Fruit fly (Drosophila melanogaster): ENCODE data around the gene mib2.

mib2 gene

DNA sequence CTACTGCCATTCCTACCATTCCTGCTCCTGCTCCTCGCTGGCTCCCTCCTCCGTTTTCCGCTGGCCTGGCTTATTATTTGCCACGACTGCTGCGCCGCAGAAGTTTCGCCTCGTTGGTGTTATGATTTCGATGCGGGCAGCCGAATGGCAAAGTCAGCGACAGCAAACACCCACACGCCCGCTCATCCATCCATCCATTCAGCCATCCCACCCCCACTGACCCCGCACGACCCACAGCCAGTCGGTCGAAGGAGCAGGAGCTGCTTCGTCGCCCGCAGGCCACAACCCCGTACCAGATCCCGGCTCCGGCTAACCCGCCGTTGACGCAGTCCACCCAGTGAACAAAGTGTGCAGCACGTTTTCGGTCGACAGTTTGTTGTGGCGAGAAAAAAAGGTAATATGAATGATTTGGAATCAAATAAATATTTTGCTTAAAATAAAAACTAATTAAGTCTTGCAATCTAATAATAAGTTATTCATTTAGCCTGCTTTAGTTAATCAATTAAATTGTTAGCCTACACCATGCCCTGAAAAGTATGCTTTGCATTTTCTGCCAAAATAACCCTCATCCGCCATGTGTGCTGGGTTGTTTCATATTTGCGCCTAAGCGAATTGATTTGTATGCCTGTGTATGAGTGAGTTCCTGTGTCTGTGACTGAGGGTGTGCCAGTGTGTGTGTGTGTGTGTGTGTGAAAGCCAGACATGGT lies 7.6 kb upstream of the mib2 start:
- TF ChIP-seq CTCF (optimal IDR thresholded peaks at IDR 0.05) (no peak), CG8478 (optimal IDR thresholded peaks at IDR 0.05) (no peak)

DNA sequence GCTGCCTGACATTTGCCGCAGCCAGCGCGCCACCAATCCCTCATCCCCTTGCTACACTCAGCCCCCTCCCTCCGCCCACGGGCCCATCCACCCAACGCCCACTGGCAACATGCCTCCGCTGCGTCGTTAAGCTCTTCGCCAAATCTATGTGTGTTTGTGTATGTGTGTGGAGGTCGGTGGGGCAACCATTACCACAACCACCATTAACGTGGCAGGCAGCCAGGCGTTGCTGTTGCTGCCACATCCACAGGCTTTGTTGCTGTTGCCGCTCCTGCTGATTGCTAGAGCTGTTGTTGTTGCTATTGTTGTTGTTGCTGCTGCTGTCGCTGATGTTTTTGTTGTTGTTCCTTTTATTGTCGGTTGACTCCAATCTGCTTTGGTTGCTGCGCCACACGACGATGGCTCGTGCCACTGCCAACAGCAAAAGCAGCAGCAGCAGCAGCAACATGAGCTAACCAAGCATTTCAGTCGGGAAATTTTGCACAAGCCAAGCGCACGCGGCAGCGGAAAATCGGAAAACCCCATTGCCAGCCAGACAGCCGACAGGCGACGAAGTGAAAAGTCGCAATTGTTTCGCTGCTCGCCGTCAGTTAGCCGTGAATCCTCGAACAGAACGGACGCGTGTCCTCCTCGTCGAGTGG lies 6.9 kb upstream of the mib2 start, which contains the start of gene Sidpn:
Sidpn (plus strand) TSS at position 465 of the 641 bp plus-strand sequence.
- TF ChIP-seq CTCF (optimal IDR thresholded peaks at IDR 0.05) (no peak), CG8478 (optimal IDR thresholded peaks at IDR 0.05) (no peak)

DNA sequence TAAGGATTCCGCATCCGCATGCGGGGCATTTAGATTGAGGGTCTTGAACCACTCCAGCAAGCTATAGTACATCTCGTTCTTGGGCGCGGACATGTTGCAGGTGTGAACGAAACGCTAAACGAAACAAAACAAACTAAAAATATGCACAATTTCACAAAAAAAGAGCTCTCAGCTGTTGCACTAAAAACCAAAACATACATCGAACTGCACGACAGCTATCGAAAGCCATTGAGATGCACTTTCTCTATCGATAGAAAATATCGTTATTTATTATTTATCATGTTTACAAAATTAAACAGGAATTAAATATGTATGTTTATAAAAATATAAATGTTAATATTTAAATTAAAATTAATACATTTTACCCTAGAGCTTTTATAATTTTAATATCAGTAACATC lies 956 bp upstream of the mib2 start, which contains the start of gene hook:
hook (minus strand) TSS at position 211 of the 400 bp plus-strand sequence.
- TF ChIP-seq CG8478 (optimal IDR thresholded peaks at IDR 0.05) (no peak), CTCF (optimal IDR thresholded peaks at IDR 0.05) (no peak)

DNA sequence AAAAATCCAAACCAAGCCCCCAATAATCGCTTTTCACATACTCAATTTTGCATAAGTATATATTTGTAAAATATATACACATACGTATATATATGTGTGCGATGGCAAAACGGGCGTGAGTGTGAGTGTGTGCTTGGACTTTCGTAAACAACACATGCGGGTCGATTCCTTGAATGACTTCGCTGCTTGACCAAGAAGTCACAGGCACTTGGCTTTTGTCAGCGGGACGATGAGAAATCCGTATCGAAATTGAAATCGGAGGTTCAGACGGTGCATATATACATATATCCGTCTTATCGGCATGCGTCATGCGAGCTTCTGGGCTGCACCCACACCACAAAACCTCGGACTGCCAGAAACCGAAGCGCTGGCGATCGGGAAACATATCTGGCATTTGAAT lies 769 bp downstream of the mib2 start:
- TF ChIP-seq CTCF (optimal IDR thresholded peaks at IDR 0.05) = no peak
- no peak for TF ChIP-seq CG8478 (optimal IDR thresholded peaks at IDR 0.05)

DNA sequence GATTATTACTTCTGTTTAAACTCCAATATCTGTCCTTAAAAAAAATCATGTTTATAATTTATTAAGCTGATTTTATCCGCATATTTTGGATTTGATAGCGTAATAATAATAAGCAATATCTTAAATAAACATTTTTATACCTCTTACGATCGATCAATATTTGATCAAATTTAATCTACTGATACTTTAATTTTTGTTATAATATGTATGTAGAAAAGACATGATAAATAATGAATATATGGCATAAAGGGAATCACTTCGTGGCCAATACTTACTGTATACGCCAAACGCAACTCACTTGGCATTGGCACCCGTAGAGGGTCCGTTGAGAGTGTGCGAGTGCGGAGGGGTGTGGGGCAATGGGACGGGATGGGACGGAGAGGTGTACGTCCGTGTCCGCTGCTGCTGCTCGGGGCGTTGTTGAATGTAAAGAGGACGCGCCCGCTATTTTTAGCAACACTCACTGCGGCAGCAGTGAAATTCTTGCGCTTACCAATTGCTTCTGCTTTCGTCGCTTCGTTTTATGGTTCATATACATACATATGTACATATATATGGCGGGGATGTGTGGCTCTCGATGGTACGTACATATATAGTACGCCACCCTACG lies 2.0 kb downstream of the mib2 start:
- no peak for TF ChIP-seq CTCF (optimal IDR thresholded peaks at IDR 0.05)
- TF ChIP-seq CG8478 (optimal IDR thresholded peaks at IDR 0.05) = no peak

DNA sequence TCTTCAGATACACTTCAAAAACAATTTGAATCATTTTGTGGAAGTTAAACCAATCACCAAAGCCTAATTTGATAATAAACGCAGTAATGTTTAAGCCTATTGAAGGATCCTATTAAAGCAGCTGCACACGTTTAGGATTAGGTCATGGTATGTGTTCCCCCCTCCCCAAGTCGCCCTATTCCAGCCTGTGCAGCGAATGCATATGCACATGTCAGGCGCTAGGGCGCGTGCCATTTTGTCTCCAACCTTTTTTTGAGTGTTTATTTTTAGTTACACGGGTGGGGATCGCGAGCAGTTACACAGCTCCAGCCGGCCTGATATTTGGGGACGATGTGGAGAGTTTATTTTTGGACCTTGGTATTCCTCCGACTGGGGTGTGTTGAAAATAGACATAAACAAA lies 2.8 kb downstream of the mib2 start:
- no peak for TF ChIP-seq CG8478 (optimal IDR thresholded peaks at IDR 0.05)
- no peak for TF ChIP-seq CTCF (optimal IDR thresholded peaks at IDR 0.05)

DNA sequence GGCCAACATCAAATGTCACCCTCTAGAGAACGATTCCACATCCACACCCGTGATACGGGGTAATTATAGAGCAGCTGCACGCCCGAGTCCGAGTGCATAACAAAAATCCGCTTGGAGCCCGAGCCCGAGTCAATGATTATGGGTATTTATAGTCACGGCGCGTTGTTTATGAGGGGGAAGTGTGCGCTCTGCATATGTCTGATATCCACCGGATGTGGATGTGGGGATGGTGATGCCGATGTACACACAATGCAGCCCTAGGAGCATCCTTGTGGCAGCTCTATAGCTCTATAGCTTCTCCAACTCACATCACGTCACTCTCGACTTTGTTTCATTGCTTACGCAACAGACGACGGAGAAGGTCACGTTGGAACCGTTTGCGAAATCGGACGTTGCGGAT lies 3.2 kb downstream of the mib2 start:
- TF ChIP-seq CG8478 (optimal IDR thresholded peaks at IDR 0.05) = no peak
- no peak for TF ChIP-seq CTCF (optimal IDR thresholded peaks at IDR 0.05)

DNA sequence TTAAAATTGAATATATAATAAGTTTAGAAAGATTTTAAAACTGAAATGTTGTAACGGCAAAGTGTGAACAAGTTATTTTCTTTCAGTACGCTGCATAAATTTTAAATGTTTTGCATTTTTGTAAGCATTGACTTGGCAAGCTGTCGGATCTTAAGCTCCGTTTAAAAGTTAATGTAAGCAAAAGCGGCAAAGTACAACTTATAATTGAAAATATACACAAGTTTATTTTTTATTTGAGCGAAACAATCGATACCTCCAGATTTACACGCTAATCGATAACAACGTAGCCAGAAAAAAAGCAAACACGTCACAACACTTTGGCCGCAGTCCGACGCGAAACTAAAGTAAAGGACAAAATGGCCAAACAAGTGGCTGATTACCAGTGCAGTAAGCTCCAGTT lies 7.3 kb downstream of the mib2 start, which contains the start of gene Catsup:
Catsup (plus strand) TSS at position 273 of the 400 bp plus-strand sequence.
- no peak for TF ChIP-seq CG8478 (optimal IDR thresholded peaks at IDR 0.05)
- no peak for TF ChIP-seq CTCF (optimal IDR thresholded peaks at IDR 0.05)

DNA sequence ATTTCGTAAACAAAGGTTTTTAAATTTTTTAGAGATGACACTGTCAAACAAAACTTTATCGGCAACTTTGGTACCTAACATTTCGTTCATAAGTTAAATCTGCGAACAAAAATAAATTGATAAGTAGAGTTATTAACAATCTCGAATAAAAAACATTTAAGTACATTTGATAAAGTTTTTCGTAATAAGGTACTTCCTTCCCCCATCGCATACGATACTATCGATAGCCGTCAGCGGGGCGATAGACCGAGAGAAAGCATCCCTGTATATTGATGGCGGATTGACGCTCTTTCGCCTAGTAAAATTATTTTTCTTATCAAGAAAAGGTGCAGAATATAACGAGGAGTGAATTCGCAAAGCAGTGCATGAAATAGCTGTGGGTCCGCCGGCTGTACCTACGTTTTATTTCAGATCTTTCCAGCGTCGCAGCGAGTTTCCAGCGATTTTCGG lies 10.9 kb downstream of the mib2 start, which contains the start of the genes Ttc19 and Acn:
Ttc19 (minus strand) TSS at position 38 of the 450 bp plus-strand sequence.
Acn (plus strand) TSS at position 245 of the 450 bp plus-strand sequence.
- TF ChIP-seq CG8478 (optimal IDR thresholded peaks at IDR 0.05) (no peak), CTCF (optimal IDR thresholded peaks at IDR 0.05) (peak in 1 of 2 experiments; percentile 16)

DNA sequence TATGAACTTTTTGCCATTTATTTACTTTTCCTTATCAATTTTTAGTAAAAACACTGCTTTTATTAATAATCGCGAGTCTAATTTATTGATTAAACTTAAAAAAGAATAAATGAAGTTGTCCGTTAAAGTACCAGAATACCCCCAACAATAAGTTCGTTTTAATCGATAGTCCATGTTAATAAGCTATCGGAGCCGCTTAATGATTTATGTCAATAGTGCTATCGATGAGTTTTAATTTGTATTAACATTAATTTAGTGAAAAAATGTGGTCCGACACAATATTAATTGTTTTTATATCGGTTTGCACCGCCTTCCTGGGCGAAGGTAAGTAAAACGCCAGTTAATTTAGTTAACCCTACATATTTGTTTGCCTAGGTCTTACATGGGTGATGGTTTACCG lies 14.7 kb downstream of the mib2 start, which contains the start of gene CG10470:
CG10470 (plus strand) TSS at position 165 of the 400 bp plus-strand sequence.
- TF ChIP-seq CG8478 (optimal IDR thresholded peaks at IDR 0.05) = no peak
- TF ChIP-seq CTCF (optimal IDR thresholded peaks at IDR 0.05) = no peak

DNA sequence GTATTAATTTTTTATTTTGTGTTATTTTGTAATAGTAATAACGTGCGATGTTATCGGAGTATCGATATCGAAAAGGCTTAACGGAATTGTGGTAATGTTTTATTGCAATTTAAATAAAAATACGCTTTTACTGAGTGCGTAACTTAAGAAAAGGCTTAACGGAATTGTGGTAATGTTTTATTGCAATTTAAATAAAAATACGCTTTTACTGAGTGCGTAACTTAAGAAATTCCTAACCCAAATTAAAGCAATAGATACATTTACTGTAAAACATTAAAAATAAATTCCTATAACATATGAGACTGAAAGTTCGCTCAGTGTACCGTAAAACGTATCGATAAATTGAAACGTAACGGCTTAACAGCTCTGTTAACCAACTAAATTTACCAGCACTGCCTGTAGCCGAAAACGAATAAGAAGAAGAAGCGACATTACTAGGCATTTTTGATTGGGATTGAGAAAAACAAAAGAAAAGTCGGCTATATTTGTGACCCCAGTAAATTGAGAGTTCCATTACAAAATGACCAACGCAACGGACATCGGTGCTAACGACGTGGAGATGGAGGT lies 17.4 kb downstream of the mib2 start, which contains the start of gene Rpn3:
Rpn3 (plus strand) TSS at position 257 of the 567 bp plus-strand sequence.
- TF ChIP-seq CTCF (optimal IDR thresholded peaks at IDR 0.05) (no peak), CG8478 (optimal IDR thresholded peaks at IDR 0.05) (no peak)

DNA sequence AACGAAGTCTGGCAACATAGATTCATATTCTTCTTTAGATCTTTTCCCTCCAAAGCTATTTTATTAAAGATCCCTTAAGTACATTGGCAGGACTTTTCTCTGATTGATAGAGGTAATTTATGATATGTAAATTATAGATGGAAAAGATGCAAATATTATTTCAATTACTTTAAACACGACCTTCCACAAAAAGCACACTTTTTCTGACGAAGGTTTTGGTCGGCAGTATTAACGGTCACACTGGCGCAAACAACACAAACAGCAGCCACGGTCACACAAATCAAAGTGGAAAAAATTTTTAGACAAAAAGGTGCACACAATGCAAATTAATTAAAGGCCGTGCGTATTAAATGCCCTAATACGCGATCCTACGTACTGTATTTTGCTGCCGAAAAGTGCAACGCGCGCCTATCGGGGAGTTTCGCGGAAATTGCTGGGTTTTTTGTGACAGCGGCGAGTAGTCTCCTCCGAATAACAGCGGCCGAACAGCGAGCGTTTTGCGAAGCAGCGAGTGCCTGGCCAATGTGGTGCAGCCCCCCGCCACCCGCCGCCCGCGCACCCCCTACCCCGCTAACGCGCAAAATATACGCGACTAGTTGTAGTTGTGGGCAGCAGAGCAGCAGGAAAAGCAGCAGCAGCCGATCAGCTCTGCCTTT lies 19.7 kb downstream of the mib2 start, which contains the start of gene CG10492:
CG10492 (plus strand) TSS at position 219 of the 656 bp plus-strand sequence.
- TF ChIP-seq CTCF (optimal IDR thresholded peaks at IDR 0.05) (no peak), CG8478 (optimal IDR thresholded peaks at IDR 0.05) (no peak)

DNA sequence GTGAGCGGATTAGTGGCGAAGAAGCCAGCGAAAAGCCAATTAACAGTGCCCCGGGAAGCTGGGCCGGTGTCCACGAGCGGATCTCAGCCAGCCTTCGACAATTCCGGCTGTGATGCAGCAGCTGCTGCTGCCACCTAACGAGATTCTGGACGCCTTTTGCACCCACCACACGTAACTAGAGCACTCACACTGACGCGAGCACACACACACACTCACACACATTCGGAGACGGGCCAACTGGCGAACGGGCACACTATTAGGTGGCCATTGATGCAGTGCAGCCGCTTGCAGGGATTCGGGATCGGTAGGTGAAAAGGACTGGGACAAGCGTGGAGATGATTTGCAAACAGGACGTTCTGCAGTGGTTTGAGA lies 20.3 kb downstream of the mib2 start:
- TF ChIP-seq CTCF (optimal IDR thresholded peaks at IDR 0.05) (no peak), CG8478 (optimal IDR thresholded peaks at IDR 0.05) (no peak)

DNA sequence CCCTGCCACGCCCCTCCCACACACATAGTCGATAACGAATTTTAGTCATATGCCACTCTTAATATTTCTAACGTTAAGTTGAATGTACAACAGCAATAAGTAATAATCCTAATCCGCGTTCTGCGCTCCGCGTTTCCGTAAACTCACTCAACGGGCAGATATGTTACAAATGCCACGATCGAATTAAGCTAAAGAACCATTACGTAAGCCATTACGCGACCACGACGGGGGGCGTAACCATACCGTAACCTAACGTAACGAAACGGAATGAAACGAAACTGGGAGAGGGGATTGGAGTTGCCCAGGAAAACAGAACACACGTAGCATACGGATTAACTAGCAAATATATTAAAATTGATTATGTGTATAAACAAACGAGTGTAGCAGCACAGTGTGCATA lies 23.6 kb downstream of the mib2 start:
- no peak for TF ChIP-seq CTCF (optimal IDR thresholded peaks at IDR 0.05)
- TF ChIP-seq CG8478 (optimal IDR thresholded peaks at IDR 0.05) = no peak
